Worm (Caenorhabditis elegans) whole organism, L1 larva: Measurements from ENCODE around the gene F18A11.2.

Source experiments
- C34B4.2 ChIP-seq: sonication (generic microtip); optimal IDR thresholded peaks from 2 replicates; lab custom pipeline; 2017; ENCODE audit warnings: mild to moderate bottlenecking, missing genetic modification characterization, missing compliant biosample characterization
- aly-2 ChIP-seq: fragments of 150-350 bp; optimal IDR thresholded peaks from 2 replicates; lab custom pipeline; 2014; ENCODE audit warnings: missing biosample characterization, missing genetic modification characterization
- blmp-1 ChIP-seq: fragments of 150-350 bp; optimal IDR thresholded peaks from 2 replicates; lab custom pipeline; 2014; ENCODE audit warnings: missing biosample characterization, missing genetic modification characterization
- ces-1 ChIP-seq: fragments of 150-350 bp; optimal IDR thresholded peaks from 2 replicates; lab custom pipeline; 2014; ENCODE audit warnings: missing biosample characterization, missing genetic modification reagents, missing genetic modification characterization
- lin-13 ChIP-seq: fragments of 150-350 bp; optimal IDR thresholded peaks from 2 replicates; lab custom pipeline; 2014; ENCODE audit warnings: missing biosample characterization, missing genetic modification reagents, missing genetic modification characterization
- mdl-1 ChIP-seq, 2 experiments: fragments of 150-350 bp; optimal IDR thresholded peaks; 2 replicates each; lab custom pipeline; 2014 to 2017; ENCODE audit warnings: missing biosample characterization in 2 of 2, missing genetic modification characterization in 2 of 2, inconsistent platforms in 1 of 2
- nhr-12 ChIP-seq: sonication (generic microtip); optimal IDR thresholded peaks from 2 replicates; lab custom pipeline; 2017; ENCODE audit warnings: missing biosample characterization, missing genetic modification characterization
- nhr-47 ChIP-seq: sonication (generic microtip); optimal IDR thresholded peaks from 2 replicates; lab custom pipeline; 2016; ENCODE audit warnings: mild to moderate bottlenecking, missing genetic modification characterization, moderate library complexity, missing compliant biosample characterization
- nhr-77 ChIP-seq: fragments of 150-350 bp; optimal IDR thresholded peaks from 2 replicates; lab custom pipeline; 2014; ENCODE audit warnings: missing biosample characterization, missing genetic modification characterization
- rnt-1 ChIP-seq: sonication (generic microtip); optimal IDR thresholded peaks from 2 replicates; lab custom pipeline; 2016; ENCODE audit warnings: mild to moderate bottlenecking, missing genetic modification characterization, moderate library complexity, missing compliant biosample characterization
- snpc-4 ChIP-seq: fragments of 150-350 bp; optimal IDR thresholded peaks from 2 replicates; lab custom pipeline; 2014; ENCODE audit warnings: missing biosample characterization, missing genetic modification characterization
- unc-62 ChIP-seq: fragments of 150-350 bp; optimal IDR thresholded peaks from 2 replicates; lab custom pipeline; 2014; ENCODE audit warnings: missing biosample characterization, missing genetic modification reagents, missing genetic modification characterization
- zag-1 ChIP-seq: fragments of 150-350 bp; optimal IDR thresholded peaks from 2 replicates; lab custom pipeline; 2014; ENCODE audit warnings: missing biosample characterization, missing genetic modification characterization
- zip-4 ChIP-seq: fragments of 200-800 bp; sonication (Bioruptor generic); optimal IDR thresholded peaks from 2 replicates; lab custom pipeline; 2018; ENCODE audit warnings: mild to moderate bottlenecking, missing genetic modification characterization, moderate library complexity, missing compliant biosample characterization

DNA sequence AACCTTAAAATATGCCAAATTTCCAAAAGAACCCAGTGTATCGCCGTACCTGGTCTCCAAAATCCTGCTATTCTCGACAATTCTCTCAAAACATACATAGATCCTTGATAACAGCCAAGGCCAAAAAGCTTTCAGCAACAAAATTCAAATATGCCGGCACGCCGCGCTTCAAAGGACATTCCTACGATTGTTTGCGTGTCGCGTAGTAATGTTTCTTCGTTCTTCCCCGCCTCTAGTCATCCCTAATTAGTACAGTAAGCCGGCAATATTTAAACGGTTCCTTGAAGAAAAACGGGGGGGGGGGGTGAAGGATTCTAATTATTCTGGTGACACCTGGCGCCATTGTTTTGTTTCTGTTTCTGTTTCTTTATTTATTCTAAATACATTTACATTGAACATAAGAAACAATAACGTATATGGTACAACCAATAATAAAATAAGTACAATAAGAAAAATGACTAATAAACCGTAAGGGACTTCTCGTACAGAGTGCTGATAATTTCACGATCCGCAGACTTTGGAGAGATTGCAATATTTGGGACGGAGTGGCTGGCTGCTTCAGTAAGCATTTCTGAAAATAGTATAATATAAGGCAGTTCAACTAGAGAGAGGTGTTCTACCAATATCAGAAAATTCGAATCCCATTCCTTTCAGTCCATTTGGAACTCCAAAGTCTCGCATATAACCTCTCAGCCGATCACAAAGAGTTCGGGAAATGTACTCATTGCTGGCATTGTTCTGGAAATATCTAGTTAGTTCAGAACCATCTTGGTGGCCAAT lies 37.3 kb upstream of the F18A11.2 start:
- no peak for TF ChIP-seq unc-62 (GFP tag; lab: Kevin White, UChicago)
- no peak for TF ChIP-seq mdl-1 (tag; optimal IDR thresholded peaks at IDR 0.05; lab: Kevin White, UChicago)
- TF ChIP-seq blmp-1 (tag; lab: Kevin White, UChicago), result no peak
- no peak for TF ChIP-seq C34B4.2 (tag; lab: Kevin White, UChicago)
- TF ChIP-seq nhr-47 (tag; lab: Kevin White, UChicago), result no peak
- TF ChIP-seq rnt-1, result no peak
- TF ChIP-seq nhr-77 (tag; lab: Kevin White, UChicago), result no peak
- TF ChIP-seq zag-1, result no peak
- no peak for TF ChIP-seq ces-1 (GFP tag; lab: Kevin White, UChicago)
- TF ChIP-seq snpc-4, result no peak
- no peak for TF ChIP-seq aly-2
- no peak for TF ChIP-seq zip-4 (GFP tag; lab: Kevin White, UChicago)
- TF ChIP-seq lin-13 (GFP tag; lab: Kevin White, UChicago), result no peak
- TF ChIP-seq nhr-12 (tag; lab: Kevin White, UChicago), result no peak
